Worm (Caenorhabditis elegans): ENCODE results near the gene F02E11.2.

Gene F02E11.2

ce11 chrII:3221730-3222129 lies 40.9 kb upstream of the F02E11.2 start, which contains the start of gene ZC239.14:
Gene ZC239.14 (minus strand): TSS chrII:3222034.
- TF ChIP-seq nhr-120 (GFP tag; IDR thresholded peaks at IDR 0.05) = no peak

- no peak for TF ChIP-seq lin-54 (GFP tag; optimal IDR thresholded peaks at IDR 0.05)
- TF ChIP-seq cebp-1 (GFP tag; IDR thresholded peaks at IDR 0.05) = peak; percentile 74; the same call in 1 of the 2 replicates
- peak; percentile 78 for TF ChIP-seq cebp-1 (tag; optimal IDR thresholded peaks at IDR 0.05)
These were observed 39.9 kb upstream of the F02E11.2 start, which contains the start of gene ZC239.13 for ce11 chrII:3222686-3223085. Gene ZC239.13 (minus strand): TSS chrII:3222839.

DNA sequence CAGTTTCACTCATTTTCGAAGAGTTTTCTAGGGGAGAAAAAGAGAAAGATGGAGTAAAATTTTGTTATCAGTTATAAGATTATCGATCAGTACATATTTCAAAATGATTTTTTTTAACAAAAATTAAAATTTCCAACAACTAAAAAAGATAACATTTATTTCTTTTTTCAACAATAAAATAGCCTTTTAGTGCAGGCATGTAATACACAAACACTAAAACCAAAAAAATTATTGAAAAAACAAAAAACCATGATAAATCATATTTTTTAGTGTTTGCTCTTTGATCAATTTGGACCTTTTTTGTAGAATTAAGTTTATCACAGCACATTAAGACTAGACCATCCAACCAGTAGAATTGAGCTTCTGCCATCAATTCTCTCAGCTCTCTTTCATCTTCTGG lies 38.0 kb upstream of the F02E11.2 start, which contains the start of gene ZC239.15:
Gene ZC239.15, minus strand, starts transcription at position 101 of the 400 bp plus-strand sequence.
- TF ChIP-seq tbx-9 (tag; optimal IDR thresholded peaks at IDR 0.05; ENCODE audit: borderline replicate concordance) (no peak), F57A8.1 (GFP tag; optimal IDR thresholded peaks at IDR 0.05) (no peak), nfya-2 (GFP tag; IDR thresholded peaks at IDR 0.05) (no peak), dpl-1 (GFP tag; optimal IDR thresholded peaks at IDR 0.05) (no peak), mes-4 (tag; optimal IDR thresholded peaks at IDR 0.05) (no peak), gei-17 (GFP tag; optimal IDR thresholded peaks at IDR 0.05) (no peak), somi-1 (GFP tag; optimal IDR thresholded peaks at IDR 0.05) (no peak), hrde-1 (tag; optimal IDR thresholded peaks at IDR 0.05; ENCODE audit: borderline replicate concordance) (no peak), F49E8.2 (tag; optimal IDR thresholded peaks at IDR 0.05; ENCODE audit: insufficient read depth) (no peak), lin-54 (GFP tag; optimal IDR thresholded peaks at IDR 0.05) (no peak), tlf-1 (GFP tag; optimal IDR thresholded peaks at IDR 0.05) (no peak), C06A6.2 (GFP tag; conservative IDR thresholded peaks at IDR 0.05) (no peak), hsf-1 (GFP tag; IDR thresholded peaks at IDR 0.05) (no peak), chd-7 (tag; optimal IDR thresholded peaks at IDR 0.05) (no peak), sptf-2 (GFP tag; optimal IDR thresholded peaks at IDR 0.05) (no peak), ama-1 (optimal IDR thresholded peaks at IDR 0.05) (no peak), ama-1 (GFP tag; optimal IDR thresholded peaks at IDR 0.05) (no peak), rec-8 (tag; optimal IDR thresholded peaks at IDR 0.05) (no peak), B0336.3 (GFP tag; IDR thresholded peaks at IDR 0.05) (no peak), F23B12.7 (tag; optimal IDR thresholded peaks at IDR 0.05; ENCODE audit: insufficient read depth) (no peak), F22D6.2 (tag; optimal IDR thresholded peaks at IDR 0.05) (no peak)

ce11 chrII:3225200-3225599 lies 37.4 kb upstream of the F02E11.2 start, which contains the start of gene ZC239.16:
Gene ZC239.16 (minus strand): TSS chrII:3225319.
- TF ChIP-seq nhr-80 (tag; optimal IDR thresholded peaks at IDR 0.05) (peak; percentile 13), ceh-79 (tag; optimal IDR thresholded peaks at IDR 0.05) (no peak)

DNA sequence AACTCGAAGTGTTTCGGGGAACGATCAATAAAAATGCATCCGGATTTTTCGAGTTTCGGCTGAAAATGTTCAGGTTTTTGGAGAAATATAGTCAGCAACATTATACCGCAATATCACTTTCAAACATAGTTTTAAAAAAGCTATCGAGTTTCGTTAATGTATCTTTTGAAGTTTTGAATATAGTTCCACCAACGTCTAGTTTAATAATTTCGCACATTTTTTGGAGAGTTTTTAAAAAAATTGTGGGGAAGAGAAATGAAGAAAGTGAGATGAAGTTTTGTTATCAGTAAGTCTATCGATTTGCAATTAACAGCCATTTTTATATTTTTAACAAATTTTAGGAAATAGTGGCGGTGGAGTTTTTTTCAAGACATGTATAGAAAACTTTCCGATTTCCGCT lies 36.8 kb upstream of the F02E11.2 start, which contains the start of gene ZC239.17:
Gene ZC239.17, minus strand, starts transcription at position 101 of the 400 bp plus-strand sequence.
- no peak for TF ChIP-seq hsf-1 (GFP tag; IDR thresholded peaks at IDR 0.05)
- no peak for TF ChIP-seq lin-26 (GFP tag; IDR thresholded peaks at IDR 0.05)
- no peak for TF ChIP-seq B0336.3 (GFP tag; IDR thresholded peaks at IDR 0.05)
- TF ChIP-seq C17E4.6 (GFP tag; IDR thresholded peaks at IDR 0.05) = no peak
- no peak for TF ChIP-seq F10E7.11 (tag; optimal IDR thresholded peaks at IDR 0.05)
- no peak for TF ChIP-seq Y53G8AR.9 (GFP tag; conservative IDR thresholded peaks at IDR 0.05)
- TF ChIP-seq madf-3 (GFP tag; IDR thresholded peaks at IDR 0.05) = no peak
- no peak for TF ChIP-seq attf-3 (GFP tag; conservative IDR thresholded peaks at IDR 0.05)
